Worm (Caenorhabditis elegans) whole organism, L1 larva: Measurements from ENCODE around the gene C13F10.8.

ENCODE experiments used
- C04F5.9 ChIP-seq: sonication (generic microtip); optimal IDR thresholded peaks from 2 replicates; lab custom pipeline; 2016; ENCODE audit warnings: missing genetic modification characterization, missing compliant biosample characterization
- C16A3.4 ChIP-seq: fragments of 150-350 bp; optimal IDR thresholded peaks from 2 replicates; lab custom pipeline; 2014; ENCODE audit warnings: missing biosample characterization, missing genetic modification characterization
- F16B12.6 ChIP-seq: fragments of 150-350 bp; optimal IDR thresholded peaks from 2 replicates; lab custom pipeline; 2014; ENCODE audit warnings: missing biosample characterization, missing genetic modification characterization
- aha-1 ChIP-seq: fragments of 150-350 bp; optimal IDR thresholded peaks from 2 replicates; lab custom pipeline; 2014; ENCODE audit warnings: missing biosample characterization, missing genetic modification characterization
- aly-2 ChIP-seq: fragments of 150-350 bp; optimal IDR thresholded peaks from 2 replicates; lab custom pipeline; 2014; ENCODE audit warnings: missing biosample characterization, missing genetic modification characterization
- ama-1 ChIP-seq: fragments of 150-350 bp; optimal IDR thresholded peaks from 2 replicates; lab custom pipeline; 2014
- ceh-8 ChIP-seq: fragments of 200-800 bp; sonication (Bioruptor generic); optimal IDR thresholded peaks from 2 replicates; lab custom pipeline; 2018; ENCODE audit warnings: mild to moderate bottlenecking, missing genetic modification characterization, moderate library complexity, missing compliant biosample characterization
- ceh-88 ChIP-seq: fragments of 200-800 bp; sonication (Bioruptor generic); IDR thresholded peaks from 2 replicates; pipeline ENCODE4 v1.3.6; 2022; ENCODE audit warnings: missing genetic modification characterization, missing compliant biosample characterization
- ceh-90 ChIP-seq: sonication (generic microtip); optimal IDR thresholded peaks from 2 replicates; lab custom pipeline; 2016; ENCODE audit warnings: missing genetic modification characterization, missing compliant biosample characterization
- ces-1 ChIP-seq: fragments of 150-350 bp; optimal IDR thresholded peaks from 2 replicates; lab custom pipeline; 2014; ENCODE audit warnings: missing biosample characterization, missing genetic modification reagents, missing genetic modification characterization
- efl-1 ChIP-seq, 4 experiments: fragments of 150-350 bp; optimal IDR thresholded peaks in 3 of 4; peaks in 1 of 4; 1 replicate in 1 of 4; 2 replicates in 3 of 4; lab custom pipeline; 2014; ENCODE audit warnings: missing biosample characterization in 2 of 4, missing genetic modification characterization in 2 of 4, missing genetic modification reagents in 2 of 4
- efl-3 ChIP-seq: fragments of 200-800 bp; sonication (Bioruptor generic); optimal IDR thresholded peaks from 2 replicates; lab custom pipeline; 2018; ENCODE audit warnings: mild to moderate bottlenecking, missing genetic modification characterization, missing compliant biosample characterization
- egl-13 ChIP-seq: sonication (generic microtip); optimal IDR thresholded peaks from 2 replicates; lab custom pipeline; 2016; ENCODE audit warnings: missing genotype, missing genetic modification reagents, missing genetic modification characterization, missing compliant biosample characterization
- elt-2 ChIP-seq: sonication (generic microtip); optimal IDR thresholded peaks from 2 replicates; lab custom pipeline; 2016; ENCODE audit warnings: missing genetic modification characterization, mild to moderate bottlenecking, inconsistent platforms, missing compliant biosample characterization, missing genetic modification reagents
- ets-5 ChIP-seq: fragments of 200-800 bp; sonication (Bioruptor generic); IDR thresholded peaks from 2 replicates; pipeline ENCODE4 v1.3.6; 2022; ENCODE audit warnings: missing genetic modification characterization, missing compliant biosample characterization
- fkh-8 ChIP-seq: sonication (generic microtip); optimal IDR thresholded peaks from 2 replicates; lab custom pipeline; 2016; ENCODE audit warnings: mild to moderate bottlenecking, missing genetic modification characterization, missing compliant biosample characterization
- hlh-4 ChIP-seq: sonication (generic microtip); optimal IDR thresholded peaks from 2 replicates; lab custom pipeline; 2016; ENCODE audit warnings: mild to moderate bottlenecking, missing genetic modification characterization, missing compliant biosample characterization
- irx-1 ChIP-seq: sonication (generic microtip); optimal IDR thresholded peaks from 2 replicates; lab custom pipeline; 2016; ENCODE audit warnings: missing genetic modification characterization, missing compliant biosample characterization
- isw-1 ChIP-seq: fragments of 200-800 bp; sonication (Bioruptor generic); IDR thresholded peaks from 2 replicates; pipeline ENCODE4 v1.3.6; 2022; ENCODE audit warnings: missing genetic modification characterization, missing compliant biosample characterization
- lin-13 ChIP-seq: fragments of 150-350 bp; optimal IDR thresholded peaks from 2 replicates; lab custom pipeline; 2014; ENCODE audit warnings: missing biosample characterization, missing genetic modification reagents, missing genetic modification characterization
- lin-14 ChIP-seq: fragments of 200-800 bp; sonication (Bioruptor generic); optimal IDR thresholded peaks from 2 replicates; lab custom pipeline; 2018; ENCODE audit warnings: mild to moderate bottlenecking, missing genetic modification characterization, moderate library complexity, missing compliant biosample characterization
- lin-15B ChIP-seq: fragments of 150-350 bp; sonication (generic microtip); optimal IDR thresholded peaks from 3 replicates; lab custom pipeline; 2014; ENCODE audit warnings: missing biosample characterization, missing genetic modification characterization
- lin-35 ChIP-seq, 2 experiments: fragments of 150-350 bp; optimal IDR thresholded peaks; 2 replicates each; lab custom pipeline; 2014; ENCODE audit warnings: missing biosample characterization in 2 of 2, missing genetic modification characterization in 2 of 2, missing genetic modification reagents in 2 of 2
- lin-39 ChIP-seq: fragments of 150-350 bp; optimal IDR thresholded peaks from 2 replicates; lab custom pipeline; 2014; ENCODE audit warnings: missing biosample characterization, missing genetic modification reagents, missing genetic modification characterization
- lir-3 ChIP-seq: sonication (generic microtip); optimal IDR thresholded peaks from 2 replicates; lab custom pipeline; 2016; ENCODE audit warnings: mild to moderate bottlenecking, missing genetic modification characterization, moderate library complexity, missing compliant biosample characterization; ENCODE audit not compliant: poor library complexity
- lsy-2 ChIP-seq, 2 experiments: fragments of 150-350 bp; optimal IDR thresholded peaks; 2 replicates each; lab custom pipeline; 2014; ENCODE audit warnings: missing biosample characterization in 2 of 2, missing genetic modification characterization in 2 of 2
- mab-9 ChIP-seq: fragments of 200-800 bp; sonication (Bioruptor generic); IDR thresholded peaks from 2 replicates; pipeline ENCODE4 v1.3.6; 2022; ENCODE audit warnings: missing genetic modification reagents, missing genetic modification characterization, missing compliant biosample characterization
- mef-2 ChIP-seq: fragments of 150-350 bp; optimal IDR thresholded peaks from 2 replicates; lab custom pipeline; 2014; ENCODE audit warnings: missing biosample characterization, missing genetic modification characterization
- nhr-11 ChIP-seq: fragments of 150-350 bp; optimal IDR thresholded peaks from 2 replicates; lab custom pipeline; 2014; ENCODE audit warnings: missing biosample characterization, missing genetic modification characterization
- nhr-12 ChIP-seq: sonication (generic microtip); optimal IDR thresholded peaks from 2 replicates; lab custom pipeline; 2017; ENCODE audit warnings: missing biosample characterization, missing genetic modification characterization
- nhr-20 ChIP-seq: sonication (generic microtip); optimal IDR thresholded peaks from 2 replicates; lab custom pipeline; 2016; ENCODE audit warnings: mild to moderate bottlenecking, missing genetic modification characterization, missing compliant biosample characterization
- nhr-237 ChIP-seq: fragments of 150-350 bp; optimal IDR thresholded peaks from 2 replicates; lab custom pipeline; 2014; ENCODE audit warnings: missing biosample characterization, missing genetic modification characterization
- nhr-76 ChIP-seq: sonication (generic microtip); optimal IDR thresholded peaks from 2 replicates; lab custom pipeline; 2017; ENCODE audit warnings: missing biosample characterization, missing genetic modification characterization
- nhr-85 ChIP-seq: sonication (generic microtip); peaks from one replicate; lab custom pipeline; 2016; ENCODE audit warnings: missing genetic modification characterization, inconsistent platforms, missing compliant biosample characterization
- nhr-90 ChIP-seq: sonication (generic microtip); optimal IDR thresholded peaks from 2 replicates; lab custom pipeline; 2016; ENCODE audit warnings: mild to moderate bottlenecking, missing genetic modification characterization, missing compliant biosample characterization; ENCODE audit not compliant: poor library complexity
- pag-3 ChIP-seq: sonication (generic microtip); optimal IDR thresholded peaks from 2 replicates; lab custom pipeline; 2017; ENCODE audit warnings: missing genetic modification characterization, mild to moderate bottlenecking, missing compliant biosample characterization, antibody characterized with exemption, borderline replicate concordance; ENCODE audit not compliant: insufficient read depth
- pqm-1 ChIP-seq: sonication (generic microtip); optimal IDR thresholded peaks from 3 replicates; lab custom pipeline; 2017; ENCODE audit warnings: missing biosample characterization, missing genetic modification characterization
- skn-1 ChIP-seq: fragments of 150-350 bp; optimal IDR thresholded peaks from 2 replicates; lab custom pipeline; 2014; ENCODE audit warnings: missing biosample characterization, missing genetic modification characterization
- snu-23 ChIP-seq: sonication (generic microtip); optimal IDR thresholded peaks from 2 replicates; lab custom pipeline; 2016; ENCODE audit warnings: missing genetic modification characterization, missing compliant biosample characterization
- sup-37 ChIP-seq: fragments of 200-800 bp; sonication (Bioruptor generic); optimal IDR thresholded peaks from 2 replicates; lab custom pipeline; 2018; ENCODE audit warnings: mild to moderate bottlenecking, missing genetic modification characterization, missing compliant biosample characterization
- tbx-2 ChIP-seq: sonication (generic microtip); optimal IDR thresholded peaks from 2 replicates; lab custom pipeline; 2016; ENCODE audit warnings: missing genetic modification characterization, missing compliant biosample characterization
- tlp-1 ChIP-seq: fragments of 150-350 bp; optimal IDR thresholded peaks from 2 replicates; lab custom pipeline; 2014; ENCODE audit warnings: missing biosample characterization, missing genetic modification characterization
- unc-30 ChIP-seq: sonication (generic microtip); optimal IDR thresholded peaks from 2 replicates; lab custom pipeline; 2017; ENCODE audit warnings: missing biosample characterization, missing genetic modification characterization
- unc-62 ChIP-seq: fragments of 150-350 bp; optimal IDR thresholded peaks from 2 replicates; lab custom pipeline; 2014; ENCODE audit warnings: missing biosample characterization, missing genetic modification reagents, missing genetic modification characterization
- zip-4 ChIP-seq: fragments of 200-800 bp; sonication (Bioruptor generic); optimal IDR thresholded peaks from 2 replicates; lab custom pipeline; 2018; ENCODE audit warnings: mild to moderate bottlenecking, missing genetic modification characterization, moderate library complexity, missing compliant biosample characterization
- ztf-11 ChIP-seq, 2 experiments: sonication (generic microtip); optimal IDR thresholded peaks; 2 replicates each; lab custom pipeline; 2016 to 2017; ENCODE audit warnings: missing genetic modification characterization in 2 of 2, missing biosample characterization in 1 of 2, missing compliant biosample characterization in 1 of 2

The C13F10.8 gene

DNA sequence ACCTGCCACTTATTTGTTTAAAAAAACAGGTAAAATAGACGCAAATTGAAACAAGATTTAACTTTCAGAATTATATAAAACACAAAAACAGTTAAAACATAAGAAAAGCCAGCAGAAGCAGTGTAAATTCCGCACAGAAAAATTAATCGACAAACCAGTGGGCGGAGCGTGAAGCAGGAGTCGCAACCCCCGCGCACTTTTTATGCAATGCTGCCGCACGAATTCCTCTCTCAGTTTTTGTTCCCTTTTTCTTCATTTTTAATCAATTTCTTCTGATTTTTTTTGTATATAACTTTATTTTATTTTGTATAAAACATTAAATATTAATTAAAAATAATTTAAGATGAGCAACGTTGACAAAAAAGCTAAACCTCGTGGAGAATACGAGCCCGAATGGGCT is 10.0 kb upstream of the C13F10.8 start, which contains the start of the genes gei-6 and krr-1 (continued):
- TF ChIP-seq ceh-8 (GFP tag; lab: Kevin White, UChicago) (no peak), elt-2 (tag; lab: Kevin White, UChicago) (no peak), sup-37 (no peak), lin-35 (GFP tag; optimal IDR thresholded peaks at IDR 0.05; lab: Kevin White, UChicago) (peak; percentile 27 to 56), lin-15B (tag; lab: Kevin White, UChicago) (peak; percentile 60), lin-39 (tag; lab: Kevin White, UChicago) (peak; percentile 18), pqm-1 (no peak), ceh-90 (no peak), mab-9 (GFP tag; lab: Robert Waterston, UW) (no peak), nhr-11 (tag; lab: Kevin White, UChicago) (no peak), skn-1 (tag; lab: Kevin White, UChicago) (peak; percentile 63), aha-1 (tag; lab: Kevin White, UChicago) (no peak), nhr-90 (peak; percentile 24), ama-1 (lab: Kevin White, UChicago) (no peak), irx-1 (tag; lab: Kevin White, UChicago) (no peak), hlh-4 (tag; lab: Kevin White, UChicago) (no peak), egl-13 (no peak), isw-1 (GFP tag; lab: Robert Waterston, UW) (no peak), nhr-237 (tag; lab: Kevin White, UChicago) (no peak), pag-3 (no peak), nhr-12 (no peak), ets-5 (GFP tag; lab: Robert Waterston, UW) (no peak), nhr-20 (tag; lab: Kevin White, UChicago) (peak; percentile 42), lir-3 (tag; lab: Kevin White, UChicago) (peak; percentile 14), zip-4 (GFP tag; lab: Kevin White, UChicago) (no peak), efl-1 (optimal IDR thresholded peaks at IDR 0.05; lab: Kevin White, UChicago) (peak; percentile 57 to 61), efl-1 (GFP tag; optimal IDR thresholded peaks at IDR 0.05 in 1 of 2; lab: Kevin White, UChicago) (peak; percentile 59 to 96), unc-62 (GFP tag; lab: Kevin White, UChicago) (no peak), lin-13 (GFP tag; lab: Kevin White, UChicago) (no peak), mef-2 (tag; lab: Kevin White, UChicago) (no peak), C16A3.4 (tag; lab: Kevin White, UChicago) (peak; percentile 59), F16B12.6 (tag; lab: Kevin White, UChicago) (no peak), ztf-11 (tag; optimal IDR thresholded peaks at IDR 0.05; lab: Kevin White, UChicago) (peak in 1 of 2 experiments; percentile 5), unc-30 (tag; lab: Kevin White, UChicago) (no peak), lin-14 (GFP tag; lab: Kevin White, UChicago) (no peak), efl-3 (GFP tag; lab: Kevin White, UChicago) (no peak), lsy-2 (tag; optimal IDR thresholded peaks at IDR 0.05; lab: Kevin White, UChicago) (peak; percentile 32 to 37), ceh-88 (GFP tag; lab: Robert Waterston, UW) (no peak), ces-1 (no peak), aly-2 (tag; lab: Kevin White, UChicago) (no peak), tlp-1 (tag; lab: Kevin White, UChicago) (no peak), C04F5.9 (tag; lab: Kevin White, UChicago) (no peak), nhr-76 (tag; lab: Kevin White, UChicago) (no peak), nhr-85 (tag; lab: Kevin White, UChicago) (no peak), snu-23 (peak; percentile 60), tbx-2 (tag; lab: Kevin White, UChicago) (peak; percentile 49), fkh-8 (no peak)
- TF ChIP-seq, all 84 proteins: peak for 29
